Worm (Caenorhabditis elegans) whole organism, L4/young adult: ENCODE measurements around the gene F57G9.7.

Experiments
- W03F9.2 ChIP-seq: fragments of 150-350 bp; optimal IDR thresholded peaks from 2 replicates; lab custom pipeline; 2014; ENCODE audit warnings: missing biosample characterization, missing genetic modification characterization
- dao-5 ChIP-seq: sonication (generic microtip); optimal IDR thresholded peaks from 2 replicates; lab custom pipeline; 2016; ENCODE audit warnings: missing genotype, missing genetic modification characterization, moderate library complexity, missing compliant biosample characterization
- him-1 ChIP-seq: sonication (generic microtip); optimal IDR thresholded peaks from 2 replicates; lab custom pipeline; 2016; ENCODE audit warnings: missing genotype, missing genetic modification reagents, missing genetic modification characterization, missing compliant biosample characterization

- no peak for TF ChIP-seq W03F9.2 (tag; lab: Kevin White, UChicago)
- no peak for TF ChIP-seq dao-5
- no peak for TF ChIP-seq him-1 (tag; lab: Kevin White, UChicago)
Observed at ce11 chrII:12353104-12353503, 44.5 kb downstream of the F57G9.7 start.
